Fruit fly (Drosophila melanogaster) whole organism, embryonic: Measurements from ENCODE around the gene CheA29a.
A peak's percentile ranks its signal among the peaks of the same experiment; 100 is the strongest.

Source experiments
- Asciz ChIP-seq: fragments of 200-800 bp; sonication (Bioruptor generic); optimal IDR thresholded peaks from 2 replicates; lab custom pipeline; 2017; ENCODE audit warnings: missing biosample characterization, mild to moderate bottlenecking, missing genetic modification characterization, missing genetic modification reagents
- Atf6 ChIP-seq: fragments of 200-800 bp; sonication (Bioruptor generic); IDR thresholded peaks from 2 replicates; pipeline ENCODE4 v1.3.6; 2022; ENCODE audit warnings: missing biosample characterization, missing genetic modification characterization
- CG10209 ChIP-seq: fragments of 200-800 bp; sonication (Bioruptor generic); optimal IDR thresholded peaks from 3 replicates; lab custom pipeline; 2017; ENCODE audit warnings: missing biosample characterization, mild to moderate bottlenecking, missing genetic modification characterization, missing genetic modification reagents
- CG10267 ChIP-seq: fragments of 200-800 bp; sonication (Bioruptor generic); optimal IDR thresholded peaks from 2 replicates; lab custom pipeline; 2018; ENCODE audit warnings: missing biosample characterization, mild to moderate bottlenecking, missing genetic modification characterization, moderate library complexity
- CG10431 ChIP-seq: fragments of 200-800 bp; sonication (Bioruptor generic); optimal IDR thresholded peaks from 3 replicates; lab custom pipeline; 2018; ENCODE audit warnings: missing biosample characterization, mild to moderate bottlenecking, missing genetic modification characterization
- CG13624 ChIP-seq: fragments of 200-800 bp; sonication (Bioruptor generic); optimal IDR thresholded peaks from 2 replicates; lab custom pipeline; 2016; ENCODE audit warnings: missing biosample characterization, missing genetic modification characterization
- CG14860 ChIP-seq: fragments of 200-800 bp; sonication (Bioruptor generic); IDR thresholded peaks from 3 replicates; pipeline ENCODE4 v1.3.6; 2022; ENCODE audit warnings: missing biosample characterization, missing genetic modification characterization; ENCODE audit not compliant: partially characterized antibody
- CG16779 ChIP-seq: fragments of 200-800 bp; sonication (Bioruptor generic); IDR thresholded peaks from 2 replicates; pipeline ENCODE4 v1.3.6; 2022; ENCODE audit warnings: missing biosample characterization, missing genetic modification characterization
- CG17802 ChIP-seq: fragments of 200-800 bp; sonication (Bioruptor generic); optimal IDR thresholded peaks from 2 replicates; lab custom pipeline; 2018; ENCODE audit warnings: missing biosample characterization, mild to moderate bottlenecking, missing genetic modification characterization, moderate library complexity
- CG33213 ChIP-seq: fragments of 200-800 bp; sonication (Bioruptor generic); optimal IDR thresholded peaks from 3 replicates; lab custom pipeline; 2016; ENCODE audit warnings: missing biosample characterization, missing genetic modification characterization
- CG33557 ChIP-seq: fragments of 200-800 bp; sonication (Bioruptor generic); optimal IDR thresholded peaks from 2 replicates; lab custom pipeline; 2019; ENCODE audit warnings: missing biosample characterization, mild to moderate bottlenecking, missing genetic modification characterization, moderate library complexity
- CG4820 ChIP-seq: fragments of 200-800 bp; sonication (Bioruptor generic); optimal IDR thresholded peaks from 3 replicates; lab custom pipeline; 2016; ENCODE audit warnings: missing biosample characterization, missing genetic modification characterization
- CG4854 ChIP-seq: fragments of 200-800 bp; sonication (Bioruptor generic); optimal IDR thresholded peaks from 2 replicates; lab custom pipeline; 2016; ENCODE audit warnings: missing biosample characterization, missing genetic modification characterization, inconsistent platforms
- CG6654 ChIP-seq: fragments of 200-800 bp; sonication (Bioruptor generic); optimal IDR thresholded peaks from 2 replicates; lab custom pipeline; 2017; ENCODE audit warnings: missing biosample characterization, mild to moderate bottlenecking, missing genetic modification characterization
- CG6813 ChIP-seq: fragments of 200-800 bp; sonication (Bioruptor generic); optimal IDR thresholded peaks from 2 replicates; lab custom pipeline; 2017; ENCODE audit warnings: missing biosample characterization, missing genetic modification characterization, mild to moderate bottlenecking, moderate library complexity, missing genetic modification reagents
- CG8359 ChIP-seq: fragments of 200-800 bp; sonication (Bioruptor generic); optimal IDR thresholded peaks from 2 replicates; lab custom pipeline; 2017; ENCODE audit warnings: missing biosample characterization, mild to moderate bottlenecking, missing genetic modification characterization, borderline replicate concordance
- CG9932 ChIP-seq: fragments of 200-800 bp; sonication (Bioruptor generic); IDR thresholded peaks from 2 replicates; pipeline ENCODE4 v1.3.6; 2022; ENCODE audit warnings: missing biosample characterization, missing genetic modification characterization
- Dll ChIP-seq: fragments of 200-800 bp; sonication (Bioruptor generic); IDR thresholded peaks from 4 replicates; pipeline ENCODE4 v1.3.6; 2022; ENCODE audit warnings: missing biosample characterization, missing genetic modification characterization; ENCODE audit not compliant: partially characterized antibody
- Dref ChIP-seq: fragments of 200-800 bp; sonication (Bioruptor generic); IDR thresholded peaks from 2 replicates; pipeline ENCODE4 v1.3.6; 2022; ENCODE audit warnings: missing biosample characterization, missing genetic modification characterization
- Ets65A ChIP-seq: fragments of 200-800 bp; sonication (Bioruptor generic); peaks from one replicate; lab custom pipeline; 2016; ENCODE audit warnings: missing biosample characterization, missing genetic modification characterization
- Hmx ChIP-seq: fragments of 200-800 bp; sonication (Bioruptor generic); optimal IDR thresholded peaks from 2 replicates; lab custom pipeline; 2016; ENCODE audit warnings: missing biosample characterization, missing genetic modification characterization
- Oaz ChIP-seq: fragments of 200-800 bp; sonication (Bioruptor generic); IDR thresholded peaks from 2 replicates; pipeline ENCODE4 v1.3.6; 2022; ENCODE audit warnings: missing biosample characterization, missing genetic modification characterization
- abd-A ChIP-seq: fragments of 200-800 bp; sonication (Bioruptor generic); optimal IDR thresholded peaks from 3 replicates; lab custom pipeline; 2019; ENCODE audit warnings: missing biosample characterization, mild to moderate bottlenecking, missing genetic modification characterization, moderate library complexity
- amos ChIP-seq: fragments of 200-800 bp; sonication (Bioruptor generic); IDR thresholded peaks from 2 replicates; pipeline ENCODE4 v1.3.6; 2022; ENCODE audit warnings: missing biosample characterization, missing genetic modification characterization; ENCODE audit not compliant: partially characterized antibody
- ato ChIP-seq: fragments of 200-800 bp; sonication (Bioruptor generic); IDR thresholded peaks from 2 replicates; pipeline ENCODE4 v1.3.6; 2022; ENCODE audit warnings: missing biosample characterization, missing genetic modification characterization; ENCODE audit not compliant: partially characterized antibody
- bbx ChIP-seq: fragments of 200-800 bp; sonication (Bioruptor generic); IDR thresholded peaks from 2 replicates; pipeline ENCODE4 v1.3.6; 2022; ENCODE audit warnings: missing biosample characterization, missing genetic modification characterization; ENCODE audit not compliant: partially characterized antibody
- cato ChIP-seq: fragments of 200-800 bp; sonication (Bioruptor generic); optimal IDR thresholded peaks from 2 replicates; lab custom pipeline; 2016; ENCODE audit warnings: missing biosample characterization, missing genetic modification characterization, borderline replicate concordance
- chn ChIP-seq: fragments of 200-800 bp; sonication (Bioruptor generic); optimal IDR thresholded peaks from 2 replicates; lab custom pipeline; 2016; ENCODE audit warnings: missing biosample characterization, missing genetic modification characterization
- croc ChIP-seq: fragments of 200-800 bp; sonication (Bioruptor generic); conservative IDR thresholded peaks from 3 replicates; pipeline ENCODE4 v1.3.6; 2022; ENCODE audit warnings: missing biosample characterization, missing genetic modification characterization
- da ChIP-seq: fragments of 200-800 bp; sonication (Bioruptor generic); optimal IDR thresholded peaks from 2 replicates; lab custom pipeline; 2016; ENCODE audit warnings: missing biosample characterization, missing genetic modification characterization
- ftz-f1 ChIP-seq: fragments of 200-800 bp; sonication (Bioruptor generic); optimal IDR thresholded peaks from 2 replicates; lab custom pipeline; 2016; ENCODE audit warnings: missing biosample characterization, missing genetic modification characterization
- gsb-n ChIP-seq: fragments of 200-800 bp; sonication (Bioruptor generic); optimal IDR thresholded peaks from 3 replicates; lab custom pipeline; 2018; ENCODE audit warnings: missing biosample characterization, mild to moderate bottlenecking, missing genetic modification characterization
- hb ChIP-seq: fragments of 200-800 bp; sonication (Bioruptor generic); IDR thresholded peaks from 3 replicates; pipeline ENCODE4 v1.3.6; 2022; ENCODE audit warnings: missing biosample characterization, missing genetic modification characterization; ENCODE audit not compliant: partially characterized antibody
- jumu ChIP-seq: fragments of 200-800 bp; sonication (Bioruptor generic); optimal IDR thresholded peaks from 3 replicates; lab custom pipeline; 2016; ENCODE audit warnings: missing biosample characterization, missing genetic modification characterization
- odd ChIP-seq: fragments of 200-800 bp; sonication (Bioruptor generic); optimal IDR thresholded peaks from 2 replicates; lab custom pipeline; 2017; ENCODE audit warnings: missing biosample characterization, mild to moderate bottlenecking, missing genetic modification characterization
- pum ChIP-seq: fragments of 200-800 bp; sonication (Bioruptor generic); optimal IDR thresholded peaks from 2 replicates; lab custom pipeline; 2016; ENCODE audit warnings: missing biosample characterization, missing genetic modification characterization
- sisA ChIP-seq: fragments of 200-800 bp; sonication (Bioruptor generic); IDR thresholded peaks from 2 replicates; pipeline ENCODE4 v1.3.6; 2022; ENCODE audit warnings: missing biosample characterization, missing genetic modification characterization
- slp2 ChIP-seq: fragments of 200-800 bp; sonication (Bioruptor generic); optimal IDR thresholded peaks from 2 replicates; lab custom pipeline; 2016; ENCODE audit warnings: missing biosample characterization, missing genetic modification characterization
- tll ChIP-seq, 2 experiments: fragments of 200-800 bp in 1 of 2; fragments of >200 bp in 1 of 2; sonication (Bioruptor generic) in 1 of 2; optimal IDR thresholded peaks; 2 replicates each; lab custom pipeline; 2017 to 2019; ENCODE audit warnings: missing biosample characterization in 2 of 2, missing genetic modification characterization in 2 of 2, mild to moderate bottlenecking in 1 of 2, moderate library complexity in 1 of 2
- vnd ChIP-seq: fragments of 200-800 bp; sonication (Bioruptor generic); IDR thresholded peaks from 3 replicates; pipeline ENCODE4 v1.3.6; 2022; ENCODE audit warnings: missing biosample characterization, missing genetic modification characterization; ENCODE audit not compliant: partially characterized antibody
- zen2 ChIP-seq: fragments of 200-800 bp; sonication (Bioruptor generic); IDR thresholded peaks from 3 replicates; pipeline ENCODE4 v1.3.6; 2022; ENCODE audit warnings: missing biosample characterization, missing genetic modification characterization; ENCODE audit not compliant: partially characterized antibody

CheA29a gene

DNA sequence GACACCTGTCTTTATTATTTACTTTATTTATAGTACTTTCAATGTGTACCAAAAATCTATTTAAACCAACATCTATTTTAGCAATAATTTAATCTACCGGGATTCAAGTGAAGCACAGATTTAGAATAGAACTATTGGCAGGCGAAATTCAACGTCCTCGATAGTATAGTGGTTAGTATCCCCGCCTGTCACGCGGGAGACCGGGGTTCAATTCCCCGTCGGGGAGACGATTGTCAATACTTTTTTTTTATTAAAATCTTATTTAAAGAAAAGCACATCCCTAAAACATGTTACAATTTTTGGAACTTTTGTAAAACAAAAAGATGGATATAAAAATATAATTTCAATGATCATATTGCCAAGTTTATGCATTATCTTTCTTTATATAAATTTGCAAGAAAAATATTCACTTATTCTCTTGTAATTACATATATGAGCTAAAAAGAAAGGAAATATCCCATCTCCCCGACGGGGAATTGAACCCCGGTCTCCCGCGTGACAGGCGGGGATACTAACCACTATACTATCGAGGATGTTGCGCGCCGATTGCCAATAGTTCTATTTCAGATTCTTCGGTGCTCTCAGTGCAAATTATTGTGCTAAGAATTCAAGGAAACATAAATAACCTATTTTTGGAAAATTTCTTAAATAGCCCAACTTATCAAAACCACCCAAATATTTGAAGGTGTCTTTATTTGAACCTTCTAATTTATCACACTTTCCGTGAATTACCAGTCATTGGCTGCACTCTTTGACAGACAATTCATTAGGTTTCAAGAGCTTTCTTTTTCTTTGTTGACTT, 4.7 kb downstream of the CheA29a start, which contains the start of gene CG43796 (continued):
- TF ChIP-seq CG33213 (GFP tag; lab: Kevin White, UChicago) (no peak), Dref (no peak), abd-A (tag; lab: Kevin White, UChicago) (no peak), chn (GFP tag; lab: Kevin White, UChicago) (no peak), CG6654 (GFP tag; lab: Kevin White, UChicago) (no peak), sisA (no peak), CG8359 (GFP tag; lab: Kevin White, UChicago) (no peak), Asciz (GFP tag; lab: Kevin White, UChicago) (no peak), CG10431 (GFP tag; lab: Kevin White, UChicago) (no peak), hb (GFP tag; lab: Robert Waterston, UW) (0 out of 3 replicates have a peak, but pooled peaks have one; percentile 50), zen2 (GFP tag; lab: Robert Waterston, UW) (no peak), CG33557 (GFP tag; lab: Kevin White, UChicago) (no peak), ftz-f1 (no peak), Oaz (GFP tag; lab: Robert Waterston, UW) (no peak), tll (GFP tag; optimal IDR thresholded peaks at IDR 0.05; lab: Kevin White, UChicago) (no peak), jumu (GFP tag; lab: Kevin White, UChicago) (no peak), CG10267 (tag; lab: Kevin White, UChicago) (no peak), amos (GFP tag; lab: Robert Waterston, UW) (peak; percentile 69), bbx (peak; percentile 77), da (GFP tag; lab: Kevin White, UChicago) (no peak), CG13624 (GFP tag; lab: Kevin White, UChicago) (no peak), Ets65A (GFP tag; lab: Kevin White, UChicago) (no peak), cato (GFP tag; lab: Kevin White, UChicago) (no peak), Atf6 (no peak), CG9932 (GFP tag; lab: Robert Waterston, UW) (no peak), vnd (GFP tag; lab: Robert Waterston, UW) (peak; percentile 49; the same call in 1 of the 3 replicates), CG4820 (GFP tag; lab: Kevin White, UChicago) (no peak), Dll (peak; percentile 62; the same call in 2 of the 4 replicates), slp2 (no peak), gsb-n (tag; lab: Kevin White, UChicago) (no peak), CG4854 (no peak), ato (GFP tag; lab: Robert Waterston, UW) (peak; percentile 47), croc (no peak), pum (no peak), Hmx (no peak), CG10209 (no peak), CG16779 (GFP tag; lab: Robert Waterston, UW) (no peak), CG17802 (tag; lab: Kevin White, UChicago) (no peak), CG6813 (GFP tag; lab: Kevin White, UChicago) (no peak), CG14860 (GFP tag; lab: Robert Waterston, UW) (peak; percentile 60), odd (GFP tag; lab: Kevin White, UChicago) (no peak)
